Worm (Caenorhabditis elegans): Measurements from ENCODE around the gene Y38E10A.35.

DNA sequence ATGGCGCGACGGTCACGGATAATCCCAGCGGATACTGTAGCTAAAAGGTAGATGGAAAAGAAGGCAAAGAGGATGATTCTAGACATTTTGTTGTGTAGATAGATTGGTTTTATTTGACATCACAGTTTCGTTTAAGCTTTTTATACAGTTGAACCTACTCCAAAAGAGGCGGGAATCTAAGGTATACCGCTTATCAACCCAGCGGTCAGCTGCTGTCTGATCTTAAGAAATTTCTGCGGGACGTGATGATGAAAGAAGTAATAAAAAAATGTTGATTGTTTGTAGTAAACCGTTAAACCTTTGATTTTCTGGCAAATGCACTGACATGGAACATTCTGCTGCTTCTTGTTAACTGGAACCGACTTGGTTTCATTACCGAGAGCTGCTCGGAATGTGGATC, 43.4 kb upstream of the Y38E10A.35 start, which contains the start of gene nspe-6:
- TF ChIP-seq B0310.2 (tag; optimal IDR thresholded peaks at IDR 0.05) (no peak), ama-1 (optimal IDR thresholded peaks at IDR 0.05) (no peak), ceh-36 (tag; optimal IDR thresholded peaks at IDR 0.05) (no peak), hmg-4 (GFP tag; optimal IDR thresholded peaks at IDR 0.05) (no peak)
